Fruit fly (Drosophila melanogaster) whole organism, embryonic: Measurements from ENCODE around the gene Sec13.

Experiments
- Adf1 ChIP-seq: fragments of 200-800 bp; sonication (Bioruptor generic); IDR thresholded peaks from 2 replicates; pipeline ENCODE4 v1.3.6; 2022; ENCODE audit warnings: missing biosample characterization, missing genetic modification characterization
- Awh ChIP-seq: fragments of 200-800 bp; sonication (Bioruptor generic); IDR thresholded peaks from 2 replicates; pipeline ENCODE4, ENCODE4 v1.3.6; 2022; ENCODE audit warnings: missing biosample characterization, missing genetic modification characterization
- CG12391 ChIP-seq: fragments of 200-800 bp; sonication (Bioruptor generic); optimal IDR thresholded peaks from 3 replicates; lab custom pipeline; 2018; ENCODE audit warnings: missing biosample characterization, mild to moderate bottlenecking, missing genetic modification characterization, moderate library complexity
- CG14710 ChIP-seq: fragments of 200-800 bp; sonication (Bioruptor generic); optimal IDR thresholded peaks from 3 replicates; lab custom pipeline; 2019; ENCODE audit warnings: missing biosample characterization, mild to moderate bottlenecking, missing genetic modification characterization, moderate library complexity
- CG14965 ChIP-seq: fragments of 200-800 bp; sonication (Bioruptor generic); optimal IDR thresholded peaks from 2 replicates; lab custom pipeline; 2016; ENCODE audit warnings: missing biosample characterization, missing genetic modification characterization, borderline replicate concordance
- CG1603 ChIP-seq: fragments of 200-800 bp; sonication (Bioruptor generic); optimal IDR thresholded peaks from 2 replicates; lab custom pipeline; 2019; ENCODE audit warnings: missing biosample characterization, mild to moderate bottlenecking, missing genetic modification characterization, moderate library complexity
- CG16815 ChIP-seq: fragments of 200-800 bp; sonication (Bioruptor generic); optimal IDR thresholded peaks from 3 replicates; lab custom pipeline; 2017; ENCODE audit warnings: missing biosample characterization, mild to moderate bottlenecking, missing genetic modification characterization
- CG2202 ChIP-seq: fragments of 200-800 bp; sonication (Bioruptor generic); optimal IDR thresholded peaks from 2 replicates; lab custom pipeline; 2018; ENCODE audit warnings: missing biosample characterization, mild to moderate bottlenecking, missing genetic modification characterization
- CG3847 ChIP-seq: fragments of 200-800 bp; sonication (Bioruptor generic); IDR thresholded peaks from 2 replicates; pipeline ENCODE4 v1.3.6; 2022; ENCODE audit warnings: missing biosample characterization, missing genetic modification characterization
- CG4617 ChIP-seq: fragments of 200-800 bp; sonication (Bioruptor generic); optimal IDR thresholded peaks from 3 replicates; lab custom pipeline; 2016; ENCODE audit warnings: missing biosample characterization, missing genetic modification characterization, borderline replicate concordance
- CG7839 ChIP-seq: fragments of 200-800 bp; sonication (Bioruptor generic); optimal IDR thresholded peaks from 3 replicates; lab custom pipeline; 2018; ENCODE audit warnings: missing biosample characterization, mild to moderate bottlenecking, missing genetic modification characterization, moderate library complexity
- Dfd ChIP-seq, 2 experiments: fragments of >200 bp; optimal IDR thresholded peaks; 2 replicates each; lab custom pipeline; 2017; ENCODE audit warnings: missing biosample characterization in 2 of 2, missing genetic modification characterization in 2 of 2
- Dll ChIP-seq: fragments of 200-800 bp; sonication (Bioruptor generic); IDR thresholded peaks from 4 replicates; pipeline ENCODE4 v1.3.6; 2022; ENCODE audit warnings: missing biosample characterization, missing genetic modification characterization; ENCODE audit not compliant: partially characterized antibody
- Hmr ChIP-seq: fragments of 200-800 bp; sonication (Bioruptor generic); optimal IDR thresholded peaks from 3 replicates; lab custom pipeline; 2017; ENCODE audit warnings: mild to moderate bottlenecking, missing biosample characterization, missing genetic modification reagents, missing genetic modification characterization
- Lhr ChIP-seq: fragments of 200-800 bp; sonication (Bioruptor generic); optimal IDR thresholded peaks from 3 replicates; lab custom pipeline; 2017; ENCODE audit warnings: mild to moderate bottlenecking, missing biosample characterization, missing genetic modification reagents, missing genetic modification characterization
- Max ChIP-seq: fragments of 200-800 bp; sonication (Bioruptor generic); optimal IDR thresholded peaks from 2 replicates; lab custom pipeline; 2016; ENCODE audit warnings: missing biosample characterization, mild to moderate bottlenecking, missing genetic modification characterization
- NK7.1 ChIP-seq: fragments of 200-800 bp; sonication (Bioruptor generic); optimal IDR thresholded peaks from 3 replicates; lab custom pipeline; 2016; ENCODE audit warnings: missing biosample characterization, missing genetic modification characterization
- NfI ChIP-seq: fragments of 200-800 bp; sonication (Bioruptor generic); optimal IDR thresholded peaks from 3 replicates; lab custom pipeline; 2018; ENCODE audit warnings: missing biosample characterization, mild to moderate bottlenecking, missing genetic modification characterization, moderate library complexity
- Pdp1 ChIP-seq, 2 experiments: fragments of 200-800 bp; sonication (Bioruptor generic); optimal IDR thresholded peaks; 3 replicates each; lab custom pipeline; 2016; ENCODE audit warnings: missing biosample characterization in 2 of 2, missing genetic modification characterization in 2 of 2, mild to moderate bottlenecking in 1 of 2, moderate library complexity in 1 of 2
- Rfx ChIP-seq: fragments of 200-800 bp; sonication (Bioruptor generic); IDR thresholded peaks from 2 replicates; pipeline ENCODE4 v1.3.6; 2022; ENCODE audit warnings: missing biosample characterization, missing genetic modification characterization
- Sin3A ChIP-seq: fragments of >200 bp; optimal IDR thresholded peaks from 2 replicates; lab custom pipeline; 2018
- Ssrp ChIP-seq: fragments of 200-800 bp; sonication (Bioruptor generic); optimal IDR thresholded peaks from 2 replicates; lab custom pipeline; 2018; ENCODE audit warnings: missing biosample characterization, mild to moderate bottlenecking, missing genetic modification characterization, moderate library complexity
- Trl ChIP-seq, 3 experiments: fragments of >200 bp in 2 of 3; fragments of 200-800 bp in 1 of 3; sonication (Bioruptor generic) in 1 of 3; optimal IDR thresholded peaks; 2 replicates in 1 of 3; 3 replicates in 2 of 3; lab custom pipeline; 2016 to 2017; ENCODE audit warnings: missing biosample characterization in 1 of 3, missing genetic modification characterization in 1 of 3
- Xrp1 ChIP-seq: fragments of 200-800 bp; sonication (Bioruptor generic); IDR thresholded peaks from 2 replicates; pipeline ENCODE4 v1.3.6; 2022; ENCODE audit warnings: missing biosample characterization, missing genetic modification characterization
- bbx ChIP-seq: fragments of 200-800 bp; sonication (Bioruptor generic); IDR thresholded peaks from 2 replicates; pipeline ENCODE4 v1.3.6; 2022; ENCODE audit warnings: missing biosample characterization, missing genetic modification characterization; ENCODE audit not compliant: partially characterized antibody
- chn ChIP-seq: fragments of 200-800 bp; sonication (Bioruptor generic); optimal IDR thresholded peaks from 2 replicates; lab custom pipeline; 2016; ENCODE audit warnings: missing biosample characterization, missing genetic modification characterization
- ci ChIP-seq: fragments of 200-800 bp; sonication (Bioruptor generic); IDR thresholded peaks from 3 replicates; pipeline ENCODE4 v1.3.6; 2022; ENCODE audit warnings: missing biosample characterization, missing genetic modification characterization
- dpn ChIP-seq, 2 experiments: fragments of 200-800 bp; sonication (Bioruptor generic); optimal IDR thresholded peaks; 3 replicates each; lab custom pipeline; 2016; ENCODE audit warnings: missing biosample characterization in 2 of 2, missing genetic modification characterization in 2 of 2
- ems ChIP-seq: fragments of 200-800 bp; sonication (Bioruptor generic); optimal IDR thresholded peaks from 3 replicates; lab custom pipeline; 2016; ENCODE audit warnings: missing biosample characterization, missing genetic modification characterization
- gem ChIP-seq: fragments of 200-800 bp; sonication (Bioruptor generic); optimal IDR thresholded peaks from 2 replicates; lab custom pipeline; 2019; ENCODE audit warnings: missing biosample characterization, mild to moderate bottlenecking, missing genetic modification characterization, moderate library complexity
- gfzf ChIP-seq: fragments of 200-800 bp; sonication (Bioruptor generic); optimal IDR thresholded peaks from 2 replicates; lab custom pipeline; 2016; ENCODE audit warnings: missing biosample characterization, mild to moderate bottlenecking, missing genetic modification characterization, moderate library complexity
- grn ChIP-seq: fragments of 200-800 bp; sonication (Bioruptor generic); optimal IDR thresholded peaks from 3 replicates; lab custom pipeline; 2017; ENCODE audit warnings: missing biosample characterization, missing genetic modification characterization
- kni ChIP-seq: fragments of 200-800 bp; sonication (Bioruptor generic); optimal IDR thresholded peaks from 3 replicates; lab custom pipeline; 2017; ENCODE audit warnings: mild to moderate bottlenecking, missing biosample characterization, missing genetic modification reagents, missing genetic modification characterization
- lilli ChIP-seq: fragments of 200-800 bp; sonication (Bioruptor generic); optimal IDR thresholded peaks from 3 replicates; lab custom pipeline; 2016; ENCODE audit warnings: missing biosample characterization, missing genetic modification characterization
- phol ChIP-seq: fragments of 200-800 bp; sonication (Bioruptor generic); optimal IDR thresholded peaks from 3 replicates; lab custom pipeline; 2018; ENCODE audit warnings: missing biosample characterization, mild to moderate bottlenecking, missing genetic modification characterization, moderate library complexity
- rib ChIP-seq: fragments of 200-800 bp; sonication (Bioruptor generic); IDR thresholded peaks from 2 replicates; pipeline ENCODE4 v1.3.6; 2022; ENCODE audit warnings: missing biosample characterization, missing genetic modification characterization
- seq ChIP-seq: fragments of 200-800 bp; sonication (Bioruptor generic); IDR thresholded peaks from 2 replicates; pipeline ENCODE4 v1.3.6; 2022; ENCODE audit warnings: missing biosample characterization, missing genetic modification characterization
- sug ChIP-seq: fragments of 200-800 bp; optimal IDR thresholded peaks from 2 replicates; lab custom pipeline; 2019; ENCODE audit warnings: missing biosample characterization, mild to moderate bottlenecking, missing genetic modification characterization, moderate library complexity
- usp ChIP-seq: fragments of >200 bp; optimal IDR thresholded peaks from 2 replicates; lab custom pipeline; 2017; ENCODE audit warnings: missing biosample characterization, missing genetic modification characterization

Gene Sec13

dm6 chr3R:23347432-23348305 is 8.4 kb upstream of the Sec13 start, which contains the start of gene PolE1 (continued):
- TF ChIP-seq CG7839 (tag; lab: Kevin White, UChicago) (no peak), seq (no peak), CG14710 (tag; lab: Kevin White, UChicago) (peak; percentile 58), dpn (GFP tag; optimal IDR thresholded peaks at IDR 0.05; lab: Kevin White, UChicago) (peak in 1 of 2 experiments; percentile 4), rib (peak; percentile 73), Rfx (peak; percentile 38; the same call in 1 of the 2 replicates), Pdp1 (GFP tag; optimal IDR thresholded peaks at IDR 0.05; lab: Kevin White, UChicago) (peak in 1 of 2 experiments; percentile 21), CG1603 (peak; percentile 27), gfzf (GFP tag; lab: Kevin White, UChicago) (peak; percentile 83), chn (GFP tag; lab: Kevin White, UChicago) (no peak), Sin3A (lab: Kevin White, UChicago) (peak; percentile 45), ems (GFP tag; lab: Kevin White, UChicago) (peak; percentile 39), ci (GFP tag; lab: Robert Waterston, UW) (peak; percentile 42; the same call in 1 of the 3 replicates), Max (GFP tag; lab: Kevin White, UChicago) (peak; percentile 26), CG4617 (GFP tag; lab: Kevin White, UChicago) (peak; percentile 42), Adf1 (GFP tag; lab: Robert Waterston, UW) (no peak), bbx (GFP tag; lab: Robert Waterston, UW) (peak; percentile 53), usp (GFP tag; lab: Kevin White, UChicago) (no peak), phol (tag; lab: Kevin White, UChicago) (peak; percentile 28), Awh (GFP tag; lab: Robert Waterston, UW) (0 out of 2 replicates have a peak, but pooled peaks have one; percentile 21), Hmr (GFP tag; lab: Kevin White, UChicago) (peak; percentile 28), CG16815 (no peak), Trl (optimal IDR thresholded peaks at IDR 0.05; lab: Kevin White, UChicago) (peak; percentile 25 to 91), Trl (GFP tag; optimal IDR thresholded peaks at IDR 0.05; lab: Kevin White, UChicago) (no peak), grn (GFP tag; lab: Kevin White, UChicago) (no peak), kni (peak; percentile 43), Xrp1 (0 out of 2 replicates have a peak, but pooled peaks have one; percentile 5), Dfd (GFP tag; optimal IDR thresholded peaks at IDR 0.05; lab: Kevin White, UChicago) (no peak), CG2202 (tag; lab: Kevin White, UChicago) (no peak), gem (no peak), CG3847 (GFP tag; lab: Robert Waterston, UW) (peak; percentile 44), Dll (GFP tag; lab: Robert Waterston, UW) (0 out of 4 replicates have a peak, but pooled peaks have one; percentile 34), Lhr (GFP tag; lab: Kevin White, UChicago) (peak; percentile 32), NfI (GFP tag; lab: Kevin White, UChicago) (peak; percentile 11), lilli (peak; percentile 23), CG14965 (GFP tag; lab: Kevin White, UChicago) (no peak), CG12391 (tag; lab: Kevin White, UChicago) (peak; percentile 28), NK7.1 (GFP tag; lab: Kevin White, UChicago) (no peak), Ssrp (no peak), sug (tag; lab: Kevin White, UChicago) (peak; percentile 15)
